Worm (Caenorhabditis elegans) whole organism, L4/young adult: ENCODE results near the gene T04C9.1.

ENCODE experiments used
- W03F9.2 ChIP-seq: fragments of 150-350 bp; optimal IDR thresholded peaks from 2 replicates; lab custom pipeline; 2014; ENCODE audit warnings: missing biosample characterization, missing genetic modification characterization
- dao-5 ChIP-seq: sonication (generic microtip); optimal IDR thresholded peaks from 2 replicates; lab custom pipeline; 2016; ENCODE audit warnings: missing genotype, missing genetic modification characterization, moderate library complexity, missing compliant biosample characterization
- him-1 ChIP-seq: sonication (generic microtip); optimal IDR thresholded peaks from 2 replicates; lab custom pipeline; 2016; ENCODE audit warnings: missing genotype, missing genetic modification reagents, missing genetic modification characterization, missing compliant biosample characterization

The T04C9.1 gene

DNA sequence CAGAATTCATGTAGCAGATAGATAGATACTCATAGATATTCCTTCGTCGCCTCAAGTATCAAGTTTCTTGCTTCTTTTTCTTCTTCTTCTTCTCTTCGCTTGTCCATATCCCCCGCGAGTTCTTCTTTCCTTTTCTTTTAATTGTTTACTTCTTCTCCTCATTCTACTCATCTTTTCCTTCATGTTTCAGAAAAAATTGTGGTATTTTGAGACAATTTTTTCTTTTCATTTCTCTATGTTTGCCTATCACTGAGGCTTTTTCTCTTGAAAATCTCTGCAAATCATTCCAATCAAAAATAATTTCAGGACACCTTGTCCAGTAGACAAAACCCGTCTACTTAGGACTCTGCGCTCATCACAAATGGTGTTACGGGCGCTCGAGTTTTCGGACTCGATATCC lies at the start of gene T04C9.1:
Gene T04C9.1, plus strand, starts transcription at position 301 of the 400 bp plus-strand sequence.
- TF ChIP-seq W03F9.2 (no peak), him-1 (tag; lab: Kevin White, UChicago) (no peak), dao-5 (no peak)

DNA sequence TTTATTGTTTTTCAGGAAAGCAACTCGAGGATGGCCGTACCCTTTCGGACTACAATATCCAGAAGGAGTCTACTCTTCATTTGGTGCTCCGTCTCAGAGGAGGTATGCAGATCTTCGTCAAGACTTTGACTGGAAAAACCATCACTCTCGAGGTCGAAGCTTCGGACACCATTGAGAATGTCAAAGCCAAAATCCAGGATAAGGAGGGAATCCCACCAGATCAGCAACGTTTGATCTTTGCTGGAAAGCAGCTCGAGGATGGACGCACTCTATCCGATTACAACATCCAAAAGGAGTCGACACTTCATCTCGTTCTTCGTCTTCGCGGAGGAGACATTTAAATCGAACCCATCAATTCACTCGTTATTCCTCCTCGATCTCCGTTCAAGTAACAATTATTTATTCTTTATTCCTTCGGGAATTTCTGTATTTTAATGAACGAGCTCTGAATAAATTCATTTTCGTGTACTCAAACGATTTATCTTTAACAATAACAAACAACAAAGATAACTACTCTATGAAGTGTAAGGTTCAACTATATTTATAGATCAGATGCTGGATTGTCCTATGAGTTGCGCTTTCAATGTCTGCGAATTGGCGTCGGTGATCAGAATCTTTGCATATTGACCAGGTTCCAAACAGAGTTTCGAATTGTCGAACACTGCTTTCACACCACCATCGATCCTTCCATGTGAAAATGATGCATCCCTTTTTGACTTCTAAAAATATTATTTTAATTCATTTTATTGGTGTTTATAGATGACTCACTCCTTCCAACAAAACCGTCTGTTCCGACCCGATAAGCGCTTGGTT lies 49.4 kb upstream of the T04C9.1 start:
- peak; percentile 50 for TF ChIP-seq W03F9.2
- peak; percentile 45 for TF ChIP-seq him-1 (tag; lab: Kevin White, UChicago)
- TF ChIP-seq dao-5: peak; percentile 15

DNA sequence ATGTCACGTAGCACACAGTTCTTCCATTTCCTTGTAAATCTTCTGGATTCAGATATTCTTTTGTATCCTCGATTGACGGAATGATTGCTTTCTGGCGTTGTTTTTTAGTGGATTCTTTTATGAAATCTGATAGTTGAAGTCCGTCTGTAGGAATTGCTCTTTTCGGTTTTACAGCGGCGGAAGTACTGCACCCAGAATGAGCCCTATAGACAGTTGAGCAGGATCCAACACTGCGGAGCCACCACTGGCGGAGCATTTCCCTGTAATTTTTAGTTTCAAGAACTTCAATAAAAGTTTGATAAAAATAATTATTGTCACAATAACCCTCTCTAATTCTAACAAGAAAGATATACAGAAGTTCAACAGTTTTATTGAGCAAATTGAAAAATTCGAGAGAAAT lies 47.1 kb upstream of the T04C9.1 start, which contains the start of gene F25B5.5:
Gene F25B5.5, minus strand, starts transcription at position 260 of the 400 bp plus-strand sequence.
- TF ChIP-seq W03F9.2 (no peak), him-1 (tag; lab: Kevin White, UChicago) (no peak), dao-5 (no peak)

DNA sequence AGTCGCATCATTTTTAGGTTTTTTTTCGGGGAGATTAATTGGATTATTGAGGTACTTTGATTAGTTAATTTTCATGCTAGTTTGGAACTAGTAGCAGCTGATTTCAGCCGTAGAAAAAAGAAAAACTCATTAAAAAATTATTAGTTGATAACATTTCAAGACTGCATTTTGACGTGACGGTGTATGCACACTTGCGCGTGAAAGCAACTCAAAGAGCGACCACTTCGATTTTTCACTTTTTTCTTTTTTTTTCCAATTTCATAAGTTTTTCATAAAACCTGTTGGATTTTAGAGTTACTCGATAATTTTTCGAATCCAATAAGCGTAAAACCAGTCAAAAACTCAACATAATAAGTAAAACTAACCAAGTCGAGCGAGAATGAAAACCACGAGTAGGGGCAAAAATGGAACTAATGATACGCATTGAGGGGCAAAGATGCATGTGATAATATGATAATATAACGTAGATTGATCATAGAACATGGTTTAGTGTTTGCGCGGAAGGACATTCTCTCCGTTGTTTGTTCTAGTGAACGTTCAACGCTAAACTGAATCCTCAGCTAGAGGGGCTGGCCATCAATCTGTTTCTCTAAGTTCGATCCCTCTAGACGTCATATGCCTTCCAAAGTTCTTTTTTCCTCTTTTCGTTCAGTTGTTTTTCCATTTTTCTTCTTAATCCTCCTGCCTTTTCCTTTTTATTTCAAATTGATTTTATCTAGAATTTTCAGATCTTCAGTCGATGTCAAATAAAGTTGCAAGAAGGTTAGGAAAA lies 44.7 kb upstream of the T04C9.1 start, which contains the start of the genes F25B5.6 and F25B5.3:
Gene F25B5.6, minus strand, starts transcription at position 572 of the 772 bp plus-strand sequence.
Gene F25B5.3, plus strand, starts transcription at position 722 of the 772 bp plus-strand sequence.
- TF ChIP-seq dao-5 (no peak), W03F9.2 (no peak), him-1 (tag; lab: Kevin White, UChicago) (no peak)

DNA sequence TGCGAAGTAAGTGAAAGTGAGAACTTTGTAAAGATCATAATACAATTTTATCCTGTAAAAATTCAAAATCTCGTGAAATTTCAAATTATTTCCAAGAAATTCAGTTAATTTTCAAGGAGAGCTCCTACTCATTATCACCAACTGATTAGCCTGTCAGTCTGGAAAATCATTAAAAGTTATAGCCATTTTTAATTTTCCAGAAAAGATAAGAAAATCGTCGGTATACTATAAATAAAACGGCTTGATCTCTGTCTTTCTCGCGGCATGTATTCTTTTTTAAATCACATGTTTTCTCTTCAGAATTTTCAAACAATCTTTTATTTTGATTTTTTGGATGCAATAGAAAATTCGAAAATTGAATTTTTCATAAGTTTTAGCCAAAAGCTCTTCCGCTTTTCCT lies 44.0 kb upstream of the T04C9.1 start:
- TF ChIP-seq dao-5: no peak
- no peak for TF ChIP-seq W03F9.2
- TF ChIP-seq him-1 (tag; lab: Kevin White, UChicago): no peak

DNA sequence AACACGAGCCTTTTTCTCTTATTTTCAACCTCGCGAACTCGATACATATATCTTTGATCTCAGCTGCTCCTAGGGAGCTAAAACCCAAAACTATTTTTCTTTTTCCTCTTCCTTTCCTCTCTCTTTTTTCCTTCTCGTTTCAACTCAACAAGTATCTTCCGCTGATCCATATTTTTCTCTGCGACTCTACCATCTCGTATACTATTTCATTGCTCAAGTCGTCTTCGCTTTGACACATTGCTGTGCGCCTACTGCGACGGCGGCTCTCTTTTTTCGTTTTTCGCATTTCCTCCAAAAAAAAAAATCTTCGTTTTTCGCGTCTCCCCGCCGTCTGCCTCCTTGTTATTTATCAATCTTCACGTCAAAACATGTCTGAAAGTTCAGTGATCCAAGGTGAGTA lies 43.2 kb upstream of the T04C9.1 start:
- TF ChIP-seq dao-5: no peak
- TF ChIP-seq him-1 (tag; lab: Kevin White, UChicago): no peak
- no peak for TF ChIP-seq W03F9.2

DNA sequence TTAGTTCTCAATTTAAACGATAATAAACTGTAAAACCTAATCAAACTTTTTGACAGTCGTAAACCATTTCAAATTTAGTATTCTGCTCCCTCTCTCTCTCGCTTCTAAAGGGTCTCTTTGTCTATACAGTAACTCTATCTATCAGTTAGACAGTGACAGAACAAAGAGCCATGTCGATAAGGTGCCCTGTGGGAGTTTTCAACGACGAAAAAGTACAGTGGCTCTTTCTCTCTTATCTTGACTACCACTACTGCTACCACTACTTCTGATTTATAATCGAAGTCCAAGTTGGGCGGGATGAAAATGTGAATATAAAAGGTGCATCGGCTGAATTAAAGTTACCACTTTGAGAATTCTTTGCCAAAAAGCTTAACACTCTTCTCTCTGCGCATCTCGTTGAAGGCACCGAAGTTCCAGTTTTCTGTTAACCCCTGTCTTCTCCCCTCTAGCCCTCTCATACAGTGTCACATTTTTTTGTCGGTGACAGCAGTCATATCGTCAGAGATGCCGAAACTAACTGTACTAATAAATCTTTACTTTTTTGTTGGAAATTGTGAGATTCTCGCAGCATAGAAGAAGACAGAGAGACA lies 42.2 kb upstream of the T04C9.1 start:
- TF ChIP-seq him-1 (tag; lab: Kevin White, UChicago) (no peak), dao-5 (no peak), W03F9.2 (no peak)

DNA sequence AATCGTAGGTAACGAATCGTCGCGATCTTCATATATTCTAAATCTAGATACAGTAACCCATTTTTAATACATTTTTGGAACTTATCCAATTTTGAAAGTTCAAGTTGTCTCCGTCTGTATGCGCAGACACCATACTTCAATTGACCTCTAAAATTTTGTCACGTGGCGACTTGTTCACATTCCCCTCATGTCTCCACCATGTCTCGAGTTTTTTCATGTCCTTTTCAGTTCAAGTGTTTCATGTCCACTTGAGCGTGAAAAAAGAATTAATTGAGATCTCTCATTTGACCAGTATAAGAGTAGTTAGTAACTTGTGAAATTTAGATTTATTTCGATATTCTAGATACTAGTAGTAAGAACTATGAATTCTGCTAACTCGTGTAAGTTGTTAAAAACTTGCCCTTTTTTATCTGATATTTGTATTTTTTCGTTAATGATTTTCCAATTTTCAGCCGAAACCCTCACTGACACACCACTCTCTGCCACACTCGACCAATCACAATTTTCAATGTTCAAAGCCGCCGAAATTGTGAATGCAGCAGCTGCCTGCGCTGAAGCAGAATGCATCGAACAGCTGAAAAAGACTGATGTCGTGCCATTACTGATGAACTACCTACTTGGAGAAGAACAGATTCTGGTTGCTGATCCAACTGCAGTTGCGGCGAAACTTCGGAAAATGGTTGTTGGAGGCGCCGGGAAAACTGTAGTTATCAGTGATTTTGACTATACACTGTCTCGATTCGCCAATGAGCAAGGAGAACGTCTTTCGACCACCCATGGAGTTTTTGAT lies 41.2 kb upstream of the T04C9.1 start:
- no peak for TF ChIP-seq him-1 (tag; lab: Kevin White, UChicago)
- TF ChIP-seq W03F9.2: no peak
- TF ChIP-seq dao-5: no peak

DNA sequence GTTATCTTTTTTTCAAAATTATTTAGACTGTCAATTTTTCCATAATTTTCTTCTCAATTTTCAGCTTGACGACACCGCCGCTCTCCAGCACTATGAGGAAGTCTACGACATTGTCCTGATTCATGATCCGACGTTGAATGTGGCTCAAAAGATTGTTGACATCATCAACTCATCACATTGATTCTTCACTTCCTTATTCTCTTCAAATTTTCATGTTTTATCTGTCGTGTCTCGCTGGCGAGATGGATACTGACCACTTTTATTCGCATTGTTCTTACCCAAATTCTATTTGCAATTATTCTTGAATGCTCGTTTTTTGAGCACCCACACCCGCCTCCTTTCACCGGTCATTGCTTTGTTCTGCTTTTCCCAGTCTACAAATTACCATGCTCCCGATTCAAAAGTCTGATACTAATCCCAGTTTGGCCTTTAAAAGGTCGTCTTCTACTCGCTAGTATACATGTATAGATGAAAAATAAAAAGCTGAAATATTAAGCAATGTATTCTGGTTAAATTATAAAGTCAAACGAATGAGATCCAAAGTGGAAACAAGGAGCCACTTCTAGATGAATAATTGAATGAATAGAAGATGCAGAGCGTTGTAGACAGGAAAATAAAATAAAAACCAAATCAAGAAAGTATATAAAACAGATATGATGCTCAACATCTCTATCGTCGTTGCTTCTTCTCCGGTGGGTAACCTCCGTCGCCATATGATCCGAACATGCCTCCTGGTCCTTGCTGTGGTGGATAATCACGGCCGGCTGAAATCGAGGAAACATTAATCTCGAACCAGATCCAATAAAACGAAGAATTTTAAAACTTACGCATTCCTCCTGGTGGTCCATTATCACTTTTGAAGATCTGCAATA lies 39.7 kb upstream of the T04C9.1 start:
- TF ChIP-seq W03F9.2 (no peak), dao-5 (no peak), him-1 (tag; lab: Kevin White, UChicago) (no peak)

DNA sequence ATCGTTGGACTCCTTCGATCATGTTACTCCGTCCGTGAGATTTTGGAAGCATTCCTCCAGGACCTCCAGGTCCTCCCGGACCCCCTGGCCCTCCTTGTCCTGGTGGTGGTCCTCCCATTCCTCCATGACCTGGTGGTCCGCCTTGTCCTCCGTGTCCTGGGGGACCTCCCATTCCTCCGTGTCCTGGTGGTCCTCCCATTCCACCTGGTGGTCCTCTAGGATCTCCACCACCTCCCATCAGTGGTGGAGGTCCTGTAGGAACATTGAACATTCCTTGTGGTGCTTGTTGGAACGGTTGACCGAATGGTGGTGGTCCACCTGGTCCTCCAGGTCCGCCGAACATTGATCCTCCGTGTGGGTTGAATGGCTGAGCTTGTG lies 39.1 kb upstream of the T04C9.1 start:
- no peak for TF ChIP-seq dao-5

DNA sequence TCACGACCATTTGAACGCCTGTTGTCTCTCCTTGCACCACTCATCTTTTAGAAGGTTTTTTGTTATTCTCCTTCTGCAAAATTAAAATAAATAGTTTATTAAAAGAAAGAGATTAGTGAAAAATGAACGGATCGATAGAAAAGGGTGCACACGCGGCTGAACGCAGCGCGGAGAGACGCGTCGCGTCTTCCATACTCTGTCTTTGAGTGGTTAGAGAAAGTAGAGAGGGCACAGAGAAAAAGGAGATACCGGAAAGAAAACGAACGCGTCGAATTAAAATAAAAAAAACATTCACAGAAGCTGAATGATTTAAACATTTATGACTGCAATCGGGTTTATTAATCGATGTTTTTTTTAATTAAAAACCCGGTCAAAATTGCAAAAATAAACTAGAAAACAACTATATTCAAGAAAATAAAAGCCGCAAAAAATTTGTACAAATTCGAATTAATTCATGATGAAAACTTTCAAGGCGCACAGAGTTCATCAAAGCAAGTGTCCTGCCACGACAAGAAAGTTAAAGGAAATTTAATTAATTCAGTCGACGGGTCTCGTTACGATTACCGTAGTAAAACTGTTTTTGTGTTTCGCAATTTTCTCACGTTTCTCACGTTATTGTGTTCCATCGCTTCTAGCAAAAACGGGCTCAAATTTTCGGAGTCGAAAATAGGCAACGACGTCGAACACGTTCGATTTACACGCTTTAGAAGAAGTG lies 34.7 kb upstream of the T04C9.1 start, which contains the start of the genes nono-1 and nop-1:
Gene nono-1, minus strand, starts transcription at position 75 of the 715 bp plus-strand sequence.
Gene nop-1, plus strand, starts transcription at position 551 of the 715 bp plus-strand sequence.
- TF ChIP-seq W03F9.2: peak; percentile 51
- TF ChIP-seq him-1 (tag; lab: Kevin White, UChicago): no peak

DNA sequence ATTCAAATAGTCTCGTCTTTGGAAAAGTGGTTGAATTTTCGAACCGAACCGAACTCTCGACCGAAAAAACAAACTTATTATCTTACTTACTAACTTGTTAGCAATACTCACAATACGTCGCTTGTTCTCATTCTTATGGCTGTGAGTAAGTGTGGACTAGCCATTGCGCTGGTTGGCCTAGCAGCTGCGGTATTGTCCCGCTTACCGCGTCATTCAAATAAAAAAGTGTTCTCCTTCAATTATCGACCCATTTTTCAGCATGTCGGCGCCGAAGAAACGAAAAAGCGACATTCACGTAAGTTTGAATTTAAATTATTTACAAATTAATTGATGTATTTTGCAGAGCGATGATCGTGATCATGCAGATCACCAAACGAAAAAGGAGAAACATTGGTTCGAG lies 34.0 kb upstream of the T04C9.1 start:
- no peak for TF ChIP-seq W03F9.2
- TF ChIP-seq him-1 (tag; lab: Kevin White, UChicago): no peak
- no peak for TF ChIP-seq dao-5
